Worm (Caenorhabditis elegans) whole organism, L4/young adult: ENCODE results near the gene R05D3.9.
A peak's percentile ranks its signal among the peaks of the same experiment; 100 is the strongest.

Experiments used
- W03F9.2 ChIP-seq: fragments of 150-350 bp; optimal IDR thresholded peaks from 2 replicates; lab custom pipeline; 2014; ENCODE audit warnings: missing biosample characterization, missing genetic modification characterization
- dao-5 ChIP-seq: sonication (generic microtip); optimal IDR thresholded peaks from 2 replicates; lab custom pipeline; 2016; ENCODE audit warnings: missing genotype, missing genetic modification characterization, moderate library complexity, missing compliant biosample characterization
- him-1 ChIP-seq: sonication (generic microtip); optimal IDR thresholded peaks from 2 replicates; lab custom pipeline; 2016; ENCODE audit warnings: missing genotype, missing genetic modification reagents, missing genetic modification characterization, missing compliant biosample characterization

Gene R05D3.9

ce11 chrIII:8395685-8396084 is 27.2 kb upstream of the R05D3.9 start, which contains the start of gene ZK353.3:
ZK353.3 (plus strand) TSS chrIII:8395985.
- no peak for TF ChIP-seq him-1 (tag; lab: Kevin White, UChicago)
- no peak for TF ChIP-seq dao-5 (tag; lab: Kevin White, UChicago)
- TF ChIP-seq W03F9.2 (tag; lab: Kevin White, UChicago), result no peak

- TF ChIP-seq him-1 (tag; lab: Kevin White, UChicago) (peak; percentile 41), W03F9.2 (tag; lab: Kevin White, UChicago) (no peak)
Observed at ce11 chrIII:8394374-8395302, 26.1 kb upstream of the R05D3.9 start, which contains the start of gene ZK353.10. ZK353.10 (minus strand) TSS chrIII:8394424.

- peak; percentile 54 for TF ChIP-seq him-1 (tag; lab: Kevin White, UChicago)
- no peak for TF ChIP-seq dao-5 (tag; lab: Kevin White, UChicago)
Observed at ce11 chrIII:8392307-8392706, 23.8 kb upstream of the R05D3.9 start.

ce11 chrIII:8389539-8389938 is 21.0 kb upstream of the R05D3.9 start, which contains the start of gene ZK353.4:
ZK353.4 (minus strand) TSS chrIII:8389639.
- TF ChIP-seq dao-5 (tag; lab: Kevin White, UChicago), result no peak
- peak; percentile 40 for TF ChIP-seq him-1 (tag; lab: Kevin White, UChicago)
- no peak for TF ChIP-seq W03F9.2 (tag; lab: Kevin White, UChicago)

- no peak for TF ChIP-seq dao-5 (tag; lab: Kevin White, UChicago)
- no peak for TF ChIP-seq him-1 (tag; lab: Kevin White, UChicago)
- TF ChIP-seq W03F9.2 (tag; lab: Kevin White, UChicago), result no peak
Observed at ce11 chrIII:8380645-8381044, 12.1 kb upstream of the R05D3.9 start, which contains the start of gene R05D3.12. R05D3.12 (plus strand) TSS chrIII:8380945.

- TF ChIP-seq dao-5 (tag; lab: Kevin White, UChicago), result no peak
Observed at ce11 chrIII:8375000-8375399, 6.5 kb upstream of the R05D3.9 start, which contains the start of gene met-2. met-2 (plus strand) TSS chrIII:8375300.

ce11 chrIII:8371595-8372305 is 3.2 kb upstream of the R05D3.9 start, which contains the start of gene lmbr-1:
lmbr-1 (plus strand) TSS chrIII:8372255.
- no peak for TF ChIP-seq dao-5 (tag; lab: Kevin White, UChicago)
- no peak for TF ChIP-seq him-1 (tag; lab: Kevin White, UChicago)
- no peak for TF ChIP-seq W03F9.2 (tag; lab: Kevin White, UChicago)

ce11 chrIII:8370846-8371257 is 2.3 kb upstream of the R05D3.9 start:
- no peak for TF ChIP-seq him-1 (tag; lab: Kevin White, UChicago)
- TF ChIP-seq dao-5 (tag; lab: Kevin White, UChicago), result no peak
- peak; percentile 26 for TF ChIP-seq W03F9.2 (tag; lab: Kevin White, UChicago)

- TF ChIP-seq him-1 (tag; lab: Kevin White, UChicago) (no peak), dao-5 (tag; lab: Kevin White, UChicago) (no peak), W03F9.2 (tag; lab: Kevin White, UChicago) (no peak)
Observed at ce11 chrIII:8370188-8370587, 1.7 kb upstream of the R05D3.9 start.

ce11 chrIII:8369172-8369571 is 653 bp upstream of the R05D3.9 start:
- no peak for TF ChIP-seq W03F9.2 (tag; lab: Kevin White, UChicago)
- no peak for TF ChIP-seq him-1 (tag; lab: Kevin White, UChicago)
- no peak for TF ChIP-seq dao-5 (tag; lab: Kevin White, UChicago)

- TF ChIP-seq W03F9.2 (tag; lab: Kevin White, UChicago), result no peak
- no peak for TF ChIP-seq him-1 (tag; lab: Kevin White, UChicago)
- no peak for TF ChIP-seq dao-5 (tag; lab: Kevin White, UChicago)
Observed at ce11 chrIII:8363253-8364061, 5.1 kb downstream of the R05D3.9 start, which contains the start of gene R05D3.3. R05D3.3 (plus strand) TSS chrIII:8364011.

- TF ChIP-seq dao-5 (tag; lab: Kevin White, UChicago) (no peak), him-1 (tag; lab: Kevin White, UChicago) (no peak), W03F9.2 (tag; lab: Kevin White, UChicago) (peak; percentile 65)
Observed at ce11 chrIII:8358213-8358672, 10.3 kb downstream of the R05D3.9 start, which contains the start of the genes R05D3.8 and rfp-1. R05D3.8 (minus strand) TSS chrIII:8358327. rfp-1 (plus strand) TSS chrIII:8358622.
